Fruit fly (Drosophila melanogaster) whole organism, embryonic: ENCODE data around the gene CG4783.

Experiments used
- Ada2b ChIP-seq: fragments of 200-800 bp; sonication (Bioruptor generic); IDR thresholded peaks from 2 replicates; pipeline ENCODE4 v1.3.6; 2022; ENCODE audit warnings: missing biosample characterization, missing genetic modification characterization
- Asciz ChIP-seq: fragments of 200-800 bp; sonication (Bioruptor generic); optimal IDR thresholded peaks from 2 replicates; lab custom pipeline; 2017; ENCODE audit warnings: missing biosample characterization, mild to moderate bottlenecking, missing genetic modification characterization, missing genetic modification reagents
- Atf6 ChIP-seq: fragments of 200-800 bp; sonication (Bioruptor generic); IDR thresholded peaks from 2 replicates; pipeline ENCODE4 v1.3.6; 2022; ENCODE audit warnings: missing biosample characterization, missing genetic modification characterization
- Blimp-1 ChIP-seq: fragments of 200-800 bp; sonication (Bioruptor generic); optimal IDR thresholded peaks from 3 replicates; lab custom pipeline; 2018; ENCODE audit warnings: missing biosample characterization, missing genetic modification characterization, mild to moderate bottlenecking, moderate library complexity, missing genetic modification reagents
- BtbVII ChIP-seq: fragments of 200-800 bp; sonication (Bioruptor generic); optimal IDR thresholded peaks from 3 replicates; lab custom pipeline; 2017; ENCODE audit warnings: missing biosample characterization, mild to moderate bottlenecking, missing genetic modification characterization
- CG10209 ChIP-seq: fragments of 200-800 bp; sonication (Bioruptor generic); optimal IDR thresholded peaks from 3 replicates; lab custom pipeline; 2017; ENCODE audit warnings: missing biosample characterization, mild to moderate bottlenecking, missing genetic modification characterization, missing genetic modification reagents
- CG10959 ChIP-seq: fragments of 200-800 bp; sonication (Bioruptor generic); IDR thresholded peaks from 2 replicates; pipeline ENCODE4 v1.3.6; 2022; ENCODE audit warnings: missing biosample characterization, missing genetic modification characterization
- CG11093 ChIP-seq: fragments of 200-800 bp; sonication (Bioruptor generic); IDR thresholded peaks from 3 replicates; pipeline ENCODE4 v1.3.6; 2022; ENCODE audit warnings: missing biosample characterization, missing genetic modification characterization
- CG12071 ChIP-seq: fragments of 200-800 bp; sonication (Bioruptor generic); optimal IDR thresholded peaks from 3 replicates; lab custom pipeline; 2018; ENCODE audit warnings: missing biosample characterization, mild to moderate bottlenecking, missing genetic modification characterization
- CG1832 ChIP-seq: fragments of 200-800 bp; sonication (Bioruptor generic); optimal IDR thresholded peaks from 2 replicates; lab custom pipeline; 2017; ENCODE audit warnings: missing biosample characterization, mild to moderate bottlenecking, missing genetic modification characterization, inconsistent platforms
- CG2875 ChIP-seq: fragments of 200-800 bp; sonication (Bioruptor generic); optimal IDR thresholded peaks from 2 replicates; lab custom pipeline; 2017; ENCODE audit warnings: missing biosample characterization, mild to moderate bottlenecking, missing genetic modification characterization, missing genetic modification reagents
- CG30431 ChIP-seq: fragments of 200-800 bp; sonication (Bioruptor generic); optimal IDR thresholded peaks from 2 replicates; lab custom pipeline; 2017; ENCODE audit warnings: missing biosample characterization, missing genetic modification characterization
- CG32532 ChIP-seq: fragments of 200-800 bp; sonication (Bioruptor generic); IDR thresholded peaks from 2 replicates; pipeline ENCODE4 v1.3.6; 2022; ENCODE audit warnings: missing biosample characterization, missing genetic modification characterization
- CG7556 ChIP-seq: fragments of 200-800 bp; sonication (Bioruptor generic); optimal IDR thresholded peaks from 2 replicates; lab custom pipeline; 2017; ENCODE audit warnings: missing biosample characterization, mild to moderate bottlenecking, missing genetic modification characterization
- CG8281 ChIP-seq: fragments of 200-800 bp; sonication (Bioruptor generic); optimal IDR thresholded peaks from 2 replicates; lab custom pipeline; 2018; ENCODE audit warnings: missing biosample characterization, mild to moderate bottlenecking, missing genetic modification characterization, moderate library complexity
- CG8388 ChIP-seq: fragments of 200-800 bp; sonication (Bioruptor generic); optimal IDR thresholded peaks from 2 replicates; lab custom pipeline; 2019; ENCODE audit warnings: missing biosample characterization, mild to moderate bottlenecking, missing genetic modification characterization, moderate library complexity
- CG9817 ChIP-seq: fragments of 200-800 bp; sonication (Bioruptor generic); optimal IDR thresholded peaks from 2 replicates; lab custom pipeline; 2018; ENCODE audit warnings: missing biosample characterization, mild to moderate bottlenecking, missing genetic modification characterization, moderate library complexity
- CG9932 ChIP-seq: fragments of 200-800 bp; sonication (Bioruptor generic); IDR thresholded peaks from 2 replicates; pipeline ENCODE4 v1.3.6; 2022; ENCODE audit warnings: missing biosample characterization, missing genetic modification characterization
- CHES-1-like ChIP-seq: fragments of 200-800 bp; sonication (Bioruptor generic); optimal IDR thresholded peaks from 2 replicates; lab custom pipeline; 2016; ENCODE audit warnings: missing biosample characterization, missing genetic modification characterization
- CkIIα-i1 ChIP-seq: fragments of 200-800 bp; sonication (Bioruptor generic); IDR thresholded peaks from 2 replicates; pipeline ENCODE4 v1.3.6; 2022; ENCODE audit warnings: missing biosample characterization, missing genetic modification characterization
- Dbx ChIP-seq: fragments of 200-800 bp; sonication (Bioruptor generic); IDR thresholded peaks from 3 replicates; pipeline ENCODE4 v1.3.6; 2022; ENCODE audit warnings: missing biosample characterization, missing genetic modification characterization
- Dip3 ChIP-seq: fragments of 200-800 bp; sonication (Bioruptor generic); optimal IDR thresholded peaks from 3 replicates; lab custom pipeline; 2016; ENCODE audit warnings: missing biosample characterization, missing genetic modification characterization
- Fer1 ChIP-seq: fragments of 200-800 bp; sonication (Bioruptor generic); optimal IDR thresholded peaks from 2 replicates; lab custom pipeline; 2017; ENCODE audit warnings: missing biosample characterization, mild to moderate bottlenecking, missing genetic modification characterization
- Kr ChIP-seq: fragments of 200-800 bp; sonication (Bioruptor generic); optimal IDR thresholded peaks from 2 replicates; lab custom pipeline; 2017; ENCODE audit warnings: missing biosample characterization, mild to moderate bottlenecking, missing genetic modification characterization
- MESR4 ChIP-seq: fragments of 200-800 bp; sonication (Bioruptor generic); optimal IDR thresholded peaks from 2 replicates; lab custom pipeline; 2018; ENCODE audit warnings: missing biosample characterization, mild to moderate bottlenecking, missing genetic modification characterization, moderate library complexity
- Rfx ChIP-seq: fragments of 200-800 bp; sonication (Bioruptor generic); IDR thresholded peaks from 2 replicates; pipeline ENCODE4 v1.3.6; 2022; ENCODE audit warnings: missing biosample characterization, missing genetic modification characterization
- Sry-β ChIP-seq: fragments of 200-800 bp; sonication (Bioruptor generic); optimal IDR thresholded peaks from 2 replicates; lab custom pipeline; 2018; ENCODE audit warnings: missing biosample characterization, mild to moderate bottlenecking, missing genetic modification characterization, moderate library complexity
- ara ChIP-seq: fragments of 200-800 bp; sonication (Bioruptor generic); IDR thresholded peaks from 2 replicates; pipeline ENCODE4 v1.3.6; 2022; ENCODE audit warnings: missing biosample characterization, missing genetic modification characterization
- chn ChIP-seq: fragments of 200-800 bp; sonication (Bioruptor generic); optimal IDR thresholded peaks from 2 replicates; lab custom pipeline; 2016; ENCODE audit warnings: missing biosample characterization, missing genetic modification characterization
- corto ChIP-seq: fragments of 200-800 bp; sonication (Bioruptor generic); optimal IDR thresholded peaks from 2 replicates; lab custom pipeline; 2016; ENCODE audit warnings: missing biosample characterization, mild to moderate bottlenecking, missing genetic modification characterization, moderate library complexity
- cwo ChIP-seq: fragments of 200-800 bp; sonication (Bioruptor generic); optimal IDR thresholded peaks from 3 replicates; lab custom pipeline; 2017; ENCODE audit warnings: missing biosample characterization, missing genetic modification characterization, mild to moderate bottlenecking, moderate library complexity, missing genetic modification reagents
- dysf ChIP-seq: fragments of 200-800 bp; sonication (Bioruptor generic); IDR thresholded peaks from 3 replicates; pipeline ENCODE4 v1.3.6; 2022; ENCODE audit warnings: missing biosample characterization, missing genetic modification characterization
- insv ChIP-seq, 2 experiments: fragments of 200-800 bp; sonication (Bioruptor generic); optimal IDR thresholded peaks; 3 replicates each; lab custom pipeline; 2016 to 2018; ENCODE audit warnings: missing biosample characterization in 2 of 2, missing genetic modification characterization in 2 of 2
- inv ChIP-seq: fragments of 200-800 bp; sonication (Bioruptor generic); IDR thresholded peaks from 2 replicates; pipeline ENCODE4 v1.3.6; 2022; ENCODE audit warnings: missing biosample characterization, missing genetic modification characterization; ENCODE audit not compliant: partially characterized antibody
- lilli ChIP-seq: fragments of 200-800 bp; sonication (Bioruptor generic); optimal IDR thresholded peaks from 3 replicates; lab custom pipeline; 2016; ENCODE audit warnings: missing biosample characterization, missing genetic modification characterization
- otp ChIP-seq: fragments of 200-800 bp; sonication (Bioruptor generic); IDR thresholded peaks from 3 replicates; pipeline ENCODE4, ENCODE4 v1.3.6; 2022; ENCODE audit warnings: missing biosample characterization, missing genetic modification characterization
- slbo ChIP-seq: fragments of 200-800 bp; sonication (Bioruptor generic); IDR thresholded peaks from 2 replicates; pipeline ENCODE4 v1.3.6; 2022; ENCODE audit warnings: missing biosample characterization, missing genetic modification characterization
- sob ChIP-seq: fragments of 200-800 bp; sonication (Bioruptor generic); IDR thresholded peaks from 2 replicates; pipeline ENCODE4 v1.3.6; 2022; ENCODE audit warnings: missing biosample characterization, missing genetic modification characterization
- toy ChIP-seq: fragments of 200-800 bp; sonication (Bioruptor generic); IDR thresholded peaks from 2 replicates; pipeline ENCODE4 v1.3.6; 2022; ENCODE audit warnings: missing biosample characterization, missing genetic modification characterization
- trem ChIP-seq: fragments of 200-800 bp; optimal IDR thresholded peaks from 3 replicates; lab custom pipeline; 2019; ENCODE audit warnings: missing biosample characterization, mild to moderate bottlenecking, missing genetic modification characterization, moderate library complexity
- zfh1 ChIP-seq: fragments of 200-800 bp; sonication (Bioruptor generic); IDR thresholded peaks from 3 replicates; pipeline ENCODE4 v1.3.6; 2022; ENCODE audit warnings: missing biosample characterization, missing genetic modification characterization

Gene CG4783

dm6 chr3R:19924331-19924730 lies 23.9 kb upstream of the CG4783 start (continued):
- TF ChIP-seq MESR4 (no peak), Dip3 (GFP tag; lab: Kevin White, UChicago) (peak; percentile 1), corto (GFP tag; lab: Kevin White, UChicago) (no peak), CG1832 (GFP tag; lab: Kevin White, UChicago) (no peak), BtbVII (GFP tag; lab: Kevin White, UChicago) (peak; percentile 36), CHES-1-like (no peak), Blimp-1 (GFP tag; lab: Kevin White, UChicago) (no peak), Ada2b (GFP tag; lab: Robert Waterston, UW) (no peak), cwo (GFP tag; lab: Kevin White, UChicago) (peak; percentile 8), CG10209 (GFP tag; lab: Kevin White, UChicago) (peak; percentile 4), Atf6 (peak; percentile 62), lilli (GFP tag; lab: Kevin White, UChicago) (no peak), CG9817 (peak; percentile 10), trem (tag; lab: Kevin White, UChicago) (no peak), dysf (GFP tag; lab: Robert Waterston, UW) (no peak), otp (peak; percentile 64; the same call in 1 of the 3 replicates), CkIIα-i1 (GFP tag; lab: Robert Waterston, UW) (no peak), Rfx (GFP tag; lab: Robert Waterston, UW) (peak; percentile 37; the same call in 1 of the 2 replicates), slbo (GFP tag; lab: Robert Waterston, UW) (no peak), CG8388 (GFP tag; lab: Kevin White, UChicago) (no peak), CG11093 (GFP tag; lab: Robert Waterston, UW) (no peak), CG12071 (peak; percentile 51), ara (GFP tag; lab: Robert Waterston, UW) (no peak), Sry-β (GFP tag; lab: Kevin White, UChicago) (no peak), CG32532 (GFP tag; lab: Robert Waterston, UW) (no peak), Fer1 (GFP tag; lab: Kevin White, UChicago) (no peak), Asciz (GFP tag; lab: Kevin White, UChicago) (peak; percentile 22), toy (GFP tag; lab: Robert Waterston, UW) (no peak), sob (GFP tag; lab: Robert Waterston, UW) (peak; percentile 33; the same call in 1 of the 2 replicates), CG9932 (peak; percentile 29; the same call in 1 of the 2 replicates), CG8281 (no peak), zfh1 (GFP tag; lab: Robert Waterston, UW) (no peak), CG10959 (GFP tag; lab: Robert Waterston, UW) (no peak), inv (GFP tag; lab: Robert Waterston, UW) (no peak), chn (no peak), CG30431 (GFP tag; lab: Kevin White, UChicago) (no peak), Dbx (0 out of 3 replicates have a peak, but pooled peaks have one; percentile 28), CG2875 (GFP tag; lab: Kevin White, UChicago) (no peak), CG7556 (GFP tag; lab: Kevin White, UChicago) (no peak)

- TF ChIP-seq insv (GFP tag; optimal IDR thresholded peaks at IDR 0.05; lab: Kevin White, UChicago) (peak in 1 of 2 experiments; percentile 20), Kr (GFP tag; lab: Kevin White, UChicago) (no peak)
- TF ChIP-seq, all 482 proteins: peak for 1
Measured at dm6 chr3R:19925271-19925670, 23.0 kb upstream of the CG4783 start, which contains the start of gene CG4462. CG4462 (minus strand) TSS chr3R:19925371.
